Worm (Caenorhabditis elegans) whole organism, L4/young adult: ENCODE data around the gene clec-57.

Source experiments
- W03F9.2 ChIP-seq: fragments of 150-350 bp; optimal IDR thresholded peaks from 2 replicates; lab custom pipeline; 2014; ENCODE audit warnings: missing biosample characterization, missing genetic modification characterization
- him-1 ChIP-seq: sonication (generic microtip); optimal IDR thresholded peaks from 2 replicates; lab custom pipeline; 2016; ENCODE audit warnings: missing genotype, missing genetic modification reagents, missing genetic modification characterization, missing compliant biosample characterization

DNA sequence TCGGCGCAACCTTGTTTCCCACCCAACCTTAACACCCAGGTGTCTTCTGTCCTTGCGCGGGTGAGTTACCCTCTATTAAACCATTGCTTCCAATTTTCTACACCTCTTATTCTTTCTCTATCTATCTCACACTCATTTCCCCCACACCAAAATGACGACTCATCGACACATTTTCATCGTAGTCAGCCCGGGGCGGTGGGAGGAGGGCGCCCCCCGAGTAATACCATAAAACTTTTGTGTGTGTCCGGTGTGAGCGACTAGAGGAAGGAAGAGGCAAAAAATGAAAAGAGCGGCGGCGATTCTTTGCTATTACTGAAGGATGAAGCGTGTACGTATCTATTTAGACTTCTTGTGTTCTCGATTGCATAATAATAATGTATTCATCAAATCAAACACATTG lies 35.7 kb downstream of the clec-57 start:
- TF ChIP-seq W03F9.2 (tag; lab: Kevin White, UChicago) (no peak), him-1 (tag; lab: Kevin White, UChicago) (no peak)
